Fruit fly (Drosophila melanogaster): ENCODE results near the gene Hgsnat.
A peak's percentile ranks its signal among the peaks of the same experiment; 100 is the strongest.

DNA sequence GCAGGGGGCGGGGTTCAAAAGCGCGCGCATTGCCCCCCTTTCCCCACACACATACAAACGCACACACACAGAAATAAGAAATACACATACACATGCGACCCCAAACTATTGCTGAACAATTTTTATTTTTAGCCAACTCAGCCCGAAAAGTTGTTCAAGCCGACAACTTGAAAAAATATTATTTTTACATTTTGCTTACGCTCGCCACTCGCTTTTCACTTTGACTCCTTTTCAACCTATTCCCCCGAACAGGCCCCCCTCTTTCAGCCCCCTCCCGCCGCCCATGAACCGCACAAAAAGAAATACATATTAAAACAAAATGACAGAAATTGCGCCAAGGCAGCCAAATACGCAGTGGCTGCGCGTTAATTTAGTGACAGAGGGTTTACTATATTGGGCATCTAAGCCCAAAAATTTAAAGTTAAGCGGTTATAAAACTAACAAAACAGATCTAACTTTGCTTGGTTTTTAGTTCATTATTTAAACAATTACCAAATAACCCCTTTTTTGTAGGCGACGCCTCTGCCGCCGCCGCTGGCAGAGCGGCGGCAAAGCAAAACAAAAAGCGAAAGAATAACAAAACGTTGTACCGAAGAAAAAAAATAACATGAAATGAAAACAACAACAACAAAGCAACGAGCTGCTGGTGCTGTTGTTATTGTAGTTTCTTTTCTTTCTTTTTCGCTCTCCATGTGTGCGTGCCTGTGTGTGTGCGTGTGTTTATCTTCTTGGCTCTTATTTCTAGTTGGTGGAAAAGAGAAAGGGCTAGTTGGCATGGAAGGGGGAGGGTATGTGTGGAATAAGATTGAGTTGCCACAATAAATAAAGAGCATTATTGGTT, 8.4 kb upstream of the Hgsnat start:
- peak; percentile 75 for TF ChIP-seq psq (optimal IDR thresholded peaks at IDR 0.05)
- TF ChIP-seq insv (optimal IDR thresholded peaks at IDR 0.05), result no peak
- TF ChIP-seq Sin3A (optimal IDR thresholded peaks at IDR 0.05), result no peak
- no peak for TF ChIP-seq h (optimal IDR thresholded peaks at IDR 0.05)

Measured in Kc167 (cell line).